Worm (Caenorhabditis elegans) whole organism, L2 larva: ENCODE results near the gene ZK863.8.

ENCODE experiments used
- C34F6.9 ChIP-seq: fragments of 150-350 bp; optimal IDR thresholded peaks from 2 replicates; lab custom pipeline; 2014; ENCODE audit warnings: missing biosample characterization, missing genetic modification characterization
- F13H6.1 ChIP-seq: sonication (generic microtip); optimal IDR thresholded peaks from 2 replicates; lab custom pipeline; 2016; ENCODE audit warnings: missing genetic modification characterization, missing compliant biosample characterization
- R02D3.7 ChIP-seq: fragments of 150-350 bp; optimal IDR thresholded peaks from 2 replicates; lab custom pipeline; 2014; ENCODE audit warnings: missing biosample characterization, missing genetic modification characterization
- Y55F3AM.14 ChIP-seq: fragments of 200-800 bp; sonication (Bioruptor generic); optimal IDR thresholded peaks from 2 replicates; lab custom pipeline; 2018; ENCODE audit warnings: mild to moderate bottlenecking, missing genetic modification characterization, missing compliant biosample characterization
- ZK546.5 ChIP-seq: sonication (generic microtip); optimal IDR thresholded peaks from 2 replicates; lab custom pipeline; 2017; ENCODE audit warnings: missing biosample characterization, missing genetic modification characterization
- aly-2 ChIP-seq: fragments of 150-350 bp; optimal IDR thresholded peaks from 2 replicates; lab custom pipeline; 2014; ENCODE audit warnings: missing biosample characterization, missing genetic modification characterization
- ama-1 ChIP-seq: fragments of 150-350 bp; optimal IDR thresholded peaks from 2 replicates; lab custom pipeline; 2018; ENCODE audit warnings: inconsistent platforms
- blmp-1 ChIP-seq: sonication (generic microtip); optimal IDR thresholded peaks from 2 replicates; lab custom pipeline; 2017; ENCODE audit warnings: missing genetic modification characterization, mild to moderate bottlenecking, missing compliant biosample characterization, antibody characterized with exemption, moderate library complexity; ENCODE audit not compliant: insufficient read depth
- ceh-82 ChIP-seq: fragments of 150-350 bp; optimal IDR thresholded peaks from 2 replicates; lab custom pipeline; 2014; ENCODE audit warnings: missing biosample characterization, missing genetic modification characterization
- crh-2 ChIP-seq: sonication (generic microtip); optimal IDR thresholded peaks from 2 replicates; lab custom pipeline; 2017; ENCODE audit warnings: missing biosample characterization, missing genetic modification characterization
- egl-27 ChIP-seq: sonication (generic microtip); optimal IDR thresholded peaks from 3 replicates; lab custom pipeline; 2017; ENCODE audit warnings: missing biosample characterization, missing genetic modification reagents, missing genetic modification characterization
- elt-1 ChIP-seq: fragments of 150-350 bp; optimal IDR thresholded peaks from 2 replicates; lab custom pipeline; 2014; ENCODE audit warnings: missing biosample characterization, missing genetic modification characterization
- elt-3 ChIP-seq: sonication (generic microtip); optimal IDR thresholded peaks from 2 replicates; lab custom pipeline; 2017; ENCODE audit warnings: missing biosample characterization, missing genetic modification characterization
- fos-1 ChIP-seq: fragments of 150-350 bp; optimal IDR thresholded peaks from 2 replicates; lab custom pipeline; 2014; ENCODE audit warnings: missing biosample characterization, missing genetic modification characterization
- gmeb-1 ChIP-seq: fragments of 150-350 bp; optimal IDR thresholded peaks from 2 replicates; lab custom pipeline; 2014; ENCODE audit warnings: missing biosample characterization, missing genetic modification characterization
- lin-11 ChIP-seq: fragments of 150-350 bp; sonication (generic microtip); optimal IDR thresholded peaks from 2 replicates; lab custom pipeline; 2014; ENCODE audit warnings: missing biosample characterization, missing genetic modification characterization, inconsistent platforms, mixed read lengths
- lin-13 ChIP-seq: fragments of 150-350 bp; optimal IDR thresholded peaks from 2 replicates; lab custom pipeline; 2014; ENCODE audit warnings: missing biosample characterization, missing genetic modification reagents, missing genetic modification characterization
- lin-39 ChIP-seq: fragments of 150-350 bp; optimal IDR thresholded peaks from 2 replicates; lab custom pipeline; 2014; ENCODE audit warnings: missing biosample characterization, missing genetic modification reagents, missing genetic modification characterization
- lsy-2 ChIP-seq, 2 experiments: fragments of 150-350 bp in 1 of 2; sonication (generic microtip) in 1 of 2; optimal IDR thresholded peaks; 2 replicates each; lab custom pipeline; 2014 to 2017; ENCODE audit warnings: missing biosample characterization in 2 of 2, missing genetic modification characterization in 2 of 2
- mab-5 ChIP-seq: fragments of 150-350 bp; optimal IDR thresholded peaks from 2 replicates; lab custom pipeline; 2014; ENCODE audit warnings: missing biosample characterization, missing genetic modification characterization
- nhr-10 ChIP-seq: sonication (generic microtip); optimal IDR thresholded peaks from 2 replicates; lab custom pipeline; 2017; ENCODE audit warnings: missing biosample characterization, missing genetic modification characterization
- nhr-11 ChIP-seq: fragments of 150-350 bp; optimal IDR thresholded peaks from 2 replicates; lab custom pipeline; 2014; ENCODE audit warnings: missing biosample characterization, missing genetic modification characterization
- nhr-129 ChIP-seq: fragments of 150-350 bp; optimal IDR thresholded peaks from 2 replicates; lab custom pipeline; 2014; ENCODE audit warnings: missing biosample characterization, missing genetic modification characterization
- nhr-21 ChIP-seq: fragments of 150-350 bp; optimal IDR thresholded peaks from 2 replicates; lab custom pipeline; 2014; ENCODE audit warnings: missing biosample characterization, missing genetic modification characterization
- nhr-23 ChIP-seq: fragments of 150-350 bp; optimal IDR thresholded peaks from 2 replicates; lab custom pipeline; 2014; ENCODE audit warnings: missing biosample characterization, missing genetic modification reagents, missing genetic modification characterization
- nhr-237 ChIP-seq: fragments of 150-350 bp; optimal IDR thresholded peaks from 2 replicates; lab custom pipeline; 2014; ENCODE audit warnings: missing biosample characterization, missing genetic modification characterization
- nhr-25 ChIP-seq: fragments of 150-350 bp; sonication (generic microtip); optimal IDR thresholded peaks from 3 replicates; lab custom pipeline; 2014; ENCODE audit warnings: missing biosample characterization, missing genetic modification characterization
- nhr-6 ChIP-seq: fragments of 150-350 bp; optimal IDR thresholded peaks from 2 replicates; lab custom pipeline; 2014; ENCODE audit warnings: missing biosample characterization, missing genetic modification characterization
- sem-4 ChIP-seq: fragments of 150-350 bp; optimal IDR thresholded peaks from 2 replicates; lab custom pipeline; 2014; ENCODE audit warnings: missing biosample characterization, missing genetic modification reagents, missing genetic modification characterization
- sma-9 ChIP-seq, 2 experiments: fragments of 150-350 bp in 1 of 2; sonication (generic microtip) in 1 of 2; optimal IDR thresholded peaks; 2 replicates each; lab custom pipeline; 2014 to 2016; ENCODE audit warnings: missing genetic modification characterization in 2 of 2, mild to moderate bottlenecking in 1 of 2, missing biosample characterization in 1 of 2, missing compliant biosample characterization in 1 of 2, missing genetic modification reagents in 1 of 2, moderate library complexity in 1 of 2
- snpc-4 ChIP-seq: fragments of 150-350 bp; optimal IDR thresholded peaks from 2 replicates; lab custom pipeline; 2014; ENCODE audit warnings: missing biosample characterization, missing genetic modification characterization
- unc-55 ChIP-seq: fragments of 150-350 bp; sonication (generic microtip); optimal IDR thresholded peaks from 3 replicates; lab custom pipeline; 2014; ENCODE audit warnings: missing biosample characterization, missing genetic modification reagents, missing genetic modification characterization
- unc-62 ChIP-seq: fragments of 150-350 bp; optimal IDR thresholded peaks from 2 replicates; lab custom pipeline; 2014; ENCODE audit warnings: missing biosample characterization, missing genetic modification reagents, missing genetic modification characterization
- ztf-1 ChIP-seq: fragments of 200-800 bp; sonication (Bioruptor generic); conservative IDR thresholded peaks from 2 replicates; pipeline ENCODE4 v1.3.6; 2022; ENCODE audit warnings: missing genetic modification characterization, missing compliant biosample characterization

ZK863.8 gene

DNA sequence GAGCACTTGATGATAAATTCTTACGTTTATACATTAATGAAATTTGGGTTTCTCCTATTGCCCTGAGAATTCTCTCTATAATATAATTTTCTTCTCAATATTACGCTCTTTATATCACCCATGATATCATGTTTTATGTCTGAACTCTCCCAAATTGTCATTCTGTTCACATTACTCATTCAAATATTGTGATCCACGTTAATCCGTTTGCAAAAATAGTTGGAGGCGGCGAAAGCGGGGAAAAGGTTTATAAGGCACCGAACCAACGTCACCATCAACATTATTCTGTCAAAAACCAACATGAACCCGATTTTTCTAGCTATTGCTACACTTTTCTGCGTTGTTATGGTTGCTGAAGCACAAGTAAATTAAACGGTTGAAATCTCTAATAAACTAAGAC lies 34.5 kb downstream of the ZK863.8 start, which contains the start of gene C27A7.8:
C27A7.8 (plus strand) TSS at position 301 of the 400 bp plus-strand sequence.
- no peak for TF ChIP-seq ceh-82
- TF ChIP-seq nhr-6 (tag; lab: Kevin White, UChicago), result no peak
- TF ChIP-seq nhr-10 (tag; lab: Kevin White, UChicago), result no peak
- TF ChIP-seq nhr-11 (tag; lab: Kevin White, UChicago), result no peak

DNA sequence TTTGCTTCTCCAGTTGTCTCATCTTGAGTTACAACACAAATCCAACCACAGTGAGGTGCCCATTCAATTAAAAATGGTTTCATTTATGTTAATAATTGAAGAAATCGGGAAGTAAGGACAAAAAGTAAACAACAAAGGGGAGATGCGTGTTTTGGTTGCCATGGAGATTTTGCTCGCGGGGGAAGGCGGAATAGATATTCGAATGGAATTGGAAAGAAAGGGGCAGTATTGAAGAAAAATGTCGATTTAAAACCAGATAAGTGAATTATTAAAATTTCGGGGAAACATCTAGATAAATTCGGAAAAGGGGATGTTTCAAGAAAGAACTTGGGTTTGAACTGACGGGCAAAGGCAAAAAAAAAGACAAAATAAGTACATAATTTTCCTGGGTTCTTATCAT lies 36.7 kb downstream of the ZK863.8 start, which contains the start of gene che-11:
che-11 (minus strand) TSS at position 101 of the 400 bp plus-strand sequence.
- TF ChIP-seq ceh-82 (no peak), unc-62 (GFP tag; lab: Kevin White, UChicago) (no peak), nhr-23 (tag; lab: Kevin White, UChicago) (no peak), nhr-237 (tag; lab: Kevin White, UChicago) (no peak), elt-1 (tag; lab: Kevin White, UChicago) (no peak), elt-3 (no peak), nhr-10 (tag; lab: Kevin White, UChicago) (no peak), fos-1 (tag; lab: Kevin White, UChicago) (no peak), ZK546.5 (tag; lab: Kevin White, UChicago) (no peak), ztf-1 (GFP tag; lab: Robert Waterston, UW) (no peak), nhr-129 (no peak), lin-13 (GFP tag; lab: Kevin White, UChicago) (no peak), unc-55 (GFP tag; lab: Kevin White, UChicago) (no peak), ama-1 (lab: Kevin White, UChicago) (no peak), Y55F3AM.14 (no peak)
- TF ChIP-seq, all 48 proteins: peak for 0

DNA sequence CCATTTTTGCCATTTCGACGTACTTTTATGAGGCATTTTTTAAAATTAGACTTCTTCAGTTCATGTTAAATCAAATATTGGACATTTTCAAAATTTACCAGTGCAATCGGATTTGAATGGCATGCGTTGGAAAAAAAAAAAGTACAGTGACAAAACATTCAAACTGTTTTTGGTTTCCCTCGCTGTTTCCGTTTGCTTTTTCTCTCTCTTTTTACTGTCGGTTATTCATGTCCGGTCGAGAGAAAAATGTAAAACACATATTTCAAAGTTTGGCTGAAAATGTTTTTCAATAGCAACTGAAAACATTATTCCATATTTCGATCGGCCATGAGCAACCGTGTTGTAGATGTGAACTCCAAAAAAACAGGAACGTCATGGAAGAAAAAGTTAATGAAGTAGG lies 46.7 kb downstream of the ZK863.8 start, which contains the start of gene C27A7.3:
C27A7.3 (plus strand) TSS at position 301 of the 400 bp plus-strand sequence.
- TF ChIP-seq C34F6.9 (tag; lab: Kevin White, UChicago) (no peak), crh-2 (tag; lab: Kevin White, UChicago) (no peak), sem-4 (no peak), R02D3.7 (no peak), nhr-21 (tag; lab: Kevin White, UChicago) (no peak), nhr-129 (no peak), unc-62 (GFP tag; lab: Kevin White, UChicago) (no peak), lsy-2 (tag; optimal IDR thresholded peaks at IDR 0.05; lab: Kevin White, UChicago) (no peak), lin-39 (tag; lab: Kevin White, UChicago) (no peak), elt-1 (tag; lab: Kevin White, UChicago) (no peak), blmp-1 (tag; lab: Kevin White, UChicago) (no peak), egl-27 (tag; lab: Kevin White, UChicago) (no peak), lin-11 (tag; lab: Kevin White, UChicago) (no peak)

DNA sequence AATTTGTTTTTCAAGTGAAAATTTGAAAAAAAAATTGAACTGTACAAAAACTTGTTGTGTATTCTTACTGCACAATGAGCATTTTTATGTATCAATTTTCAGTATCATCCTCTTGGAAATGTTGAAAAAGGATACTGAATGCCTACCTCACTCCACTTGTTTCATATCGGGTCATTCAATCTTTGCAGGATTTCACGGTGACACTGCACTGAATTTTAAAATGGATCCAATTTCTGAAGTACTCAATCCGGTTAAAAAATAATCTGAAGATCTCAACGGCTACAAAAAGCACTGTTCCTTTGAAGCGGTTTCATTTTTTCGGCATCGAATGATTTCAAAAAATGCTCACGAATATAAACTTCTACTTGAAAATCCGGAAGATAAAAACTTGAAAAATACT lies 49.4 kb downstream of the ZK863.8 start:
- no peak for TF ChIP-seq elt-1 (tag; lab: Kevin White, UChicago)
- TF ChIP-seq nhr-129, result no peak
- TF ChIP-seq snpc-4, result no peak
- TF ChIP-seq ZK546.5 (tag; lab: Kevin White, UChicago), result no peak
- no peak for TF ChIP-seq mab-5 (tag; lab: Kevin White, UChicago)
- no peak for TF ChIP-seq nhr-10 (tag; lab: Kevin White, UChicago)
- TF ChIP-seq aly-2 (tag; lab: Kevin White, UChicago), result no peak
- no peak for TF ChIP-seq F13H6.1
- TF ChIP-seq sma-9 (GFP tag; optimal IDR thresholded peaks at IDR 0.05; lab: Kevin White, UChicago), result no peak
- TF ChIP-seq sma-9 (tag; optimal IDR thresholded peaks at IDR 0.05; lab: Kevin White, UChicago), result no peak
- TF ChIP-seq nhr-6 (tag; lab: Kevin White, UChicago), result no peak
- no peak for TF ChIP-seq nhr-25 (tag; lab: Kevin White, UChicago)
- no peak for TF ChIP-seq ama-1 (lab: Kevin White, UChicago)
- no peak for TF ChIP-seq gmeb-1 (tag; lab: Kevin White, UChicago)
- no peak for TF ChIP-seq ztf-1 (GFP tag; lab: Robert Waterston, UW)
- no peak for TF ChIP-seq lin-13 (GFP tag; lab: Kevin White, UChicago)
- no peak for TF ChIP-seq nhr-21 (tag; lab: Kevin White, UChicago)
- TF ChIP-seq C34F6.9 (tag; lab: Kevin White, UChicago), result no peak
